Worm (Caenorhabditis elegans) whole organism, L4 larva: ENCODE results near the gene fipr-29.

Source experiments
- D1046.2 ChIP-seq: fragments of 200-800 bp; sonication (Bioruptor generic); IDR thresholded peaks from 2 replicates; pipeline ENCODE4 v1.3.6; 2022; ENCODE audit warnings: missing genetic modification characterization, missing compliant biosample characterization
- F44E2.7 ChIP-seq: fragments of 200-800 bp; sonication (Bioruptor generic); IDR thresholded peaks from 2 replicates; pipeline ENCODE4 v2.1.2; 2022; ENCODE audit warnings: missing genetic modification characterization, missing compliant biosample characterization
- F49E8.2 ChIP-seq: sonication (generic microtip); optimal IDR thresholded peaks from 2 replicates; lab custom pipeline; 2016; ENCODE audit warnings: missing compliant biosample characterization, mild to moderate bottlenecking, missing genetic modification characterization, borderline replicate concordance
- T20F7.1 ChIP-seq: fragments of 200-800 bp; sonication (Bioruptor generic); optimal IDR thresholded peaks from 2 replicates; lab custom pipeline; 2018; ENCODE audit warnings: mild to moderate bottlenecking, missing genetic modification characterization, missing compliant biosample characterization
- Y5F2A.4 ChIP-seq: fragments of 200-800 bp; sonication (Bioruptor generic); optimal IDR thresholded peaks from 2 replicates; lab custom pipeline; 2018; ENCODE audit warnings: mild to moderate bottlenecking, missing genetic modification characterization, missing compliant biosample characterization
- ZK546.5 ChIP-seq, 2 experiments: sonication (generic microtip); optimal IDR thresholded peaks; 2 replicates each; lab custom pipeline; 2017; ENCODE audit warnings: missing biosample characterization in 2 of 2, missing genetic modification characterization in 2 of 2
- aha-1 ChIP-seq: fragments of 150-350 bp; peaks from one replicate; lab custom pipeline; 2014; ENCODE audit warnings: missing biosample characterization, missing genetic modification characterization
- aly-2 ChIP-seq: sonication (generic microtip); optimal IDR thresholded peaks from 2 replicates; lab custom pipeline; 2018; ENCODE audit warnings: missing biosample characterization, missing genetic modification characterization
- arid-1 ChIP-seq: fragments of 200-800 bp; sonication (Bioruptor generic); conservative IDR thresholded peaks from 2 replicates; pipeline ENCODE4 v1.3.6; 2022; ENCODE audit warnings: missing genetic modification reagents, missing genetic modification characterization, missing compliant biosample characterization
- ceh-44 ChIP-seq: fragments of 200-800 bp; sonication (Bioruptor generic); IDR thresholded peaks from 2 replicates; pipeline ENCODE4 v1.3.6; 2022; ENCODE audit warnings: missing genetic modification reagents, missing genetic modification characterization, missing compliant biosample characterization
- ceh-62 ChIP-seq: sonication (generic microtip); optimal IDR thresholded peaks from 2 replicates; lab custom pipeline; 2017; ENCODE audit warnings: missing biosample characterization, missing genetic modification characterization
- cey-2 ChIP-seq: sonication (generic microtip); optimal IDR thresholded peaks from 3 replicates; lab custom pipeline; 2017; ENCODE audit warnings: missing genetic modification characterization, mild to moderate bottlenecking, missing compliant biosample characterization, antibody characterized with exemption, borderline replicate concordance; ENCODE audit not compliant: insufficient read depth
- ctbp-1 ChIP-seq: fragments of 200-800 bp; sonication (Bioruptor generic); IDR thresholded peaks from 2 replicates; pipeline ENCODE4 v1.3.6; 2022; ENCODE audit warnings: missing genetic modification reagents, missing genetic modification characterization, missing compliant biosample characterization
- daf-16 ChIP-seq, 3 experiments: sonication (generic microtip); optimal IDR thresholded peaks; 2 replicates each; lab custom pipeline; 2016 to 2017; ENCODE audit warnings: missing genetic modification characterization in 3 of 3, missing genetic modification reagents in 3 of 3, mild to moderate bottlenecking in 2 of 3, missing compliant biosample characterization in 2 of 3, missing biosample characterization in 1 of 3, moderate library complexity in 1 of 3
- daf-19 ChIP-seq: fragments of 200-800 bp; sonication (Bioruptor generic); conservative IDR thresholded peaks from 2 replicates; pipeline ENCODE4 v1.3.6; 2022; ENCODE audit warnings: missing genetic modification characterization, missing compliant biosample characterization
- dmd-9 ChIP-seq: fragments of 200-800 bp; sonication (Bioruptor generic); IDR thresholded peaks from 2 replicates; pipeline ENCODE4 v1.3.6; 2022; ENCODE audit warnings: missing genetic modification reagents, missing genetic modification characterization, missing compliant biosample characterization
- duxl-1 ChIP-seq: sonication (generic microtip); optimal IDR thresholded peaks from 2 replicates; lab custom pipeline; 2016; ENCODE audit warnings: mild to moderate bottlenecking, missing genetic modification characterization, moderate library complexity, missing compliant biosample characterization; ENCODE audit not compliant: poor library complexity
- hif-1 ChIP-seq, 2 experiments: sonication (generic microtip); optimal IDR thresholded peaks; 2 replicates each; lab custom pipeline; 2016 to 2017; ENCODE audit warnings: missing compliant biosample characterization in 2 of 2, missing genetic modification characterization in 2 of 2, missing genetic modification reagents in 2 of 2, missing genotype in 2 of 2, mild to moderate bottlenecking in 1 of 2
- hlh-11 ChIP-seq: fragments of 200-800 bp; sonication (Bioruptor generic); optimal IDR thresholded peaks from 2 replicates; lab custom pipeline; 2018; ENCODE audit warnings: mild to moderate bottlenecking, missing genetic modification characterization, missing compliant biosample characterization
- hlh-30 ChIP-seq: sonication (generic microtip); optimal IDR thresholded peaks from 2 replicates; lab custom pipeline; 2017; ENCODE audit warnings: antibody characterized with exemption, mild to moderate bottlenecking, missing genetic modification characterization, missing compliant biosample characterization; ENCODE audit not compliant: insufficient read depth
- hmg-1.1 ChIP-seq: fragments of 200-800 bp; sonication (Bioruptor generic); IDR thresholded peaks from 2 replicates; pipeline ENCODE4 v1.3.6; 2022; ENCODE audit warnings: missing genetic modification reagents, missing genetic modification characterization, missing compliant biosample characterization
- lin-13 ChIP-seq: fragments of 150-350 bp; optimal IDR thresholded peaks from 2 replicates; lab custom pipeline; 2014; ENCODE audit warnings: missing biosample characterization, missing genetic modification reagents, missing genetic modification characterization
- lir-3 ChIP-seq: sonication (generic microtip); optimal IDR thresholded peaks from 2 replicates; lab custom pipeline; 2016; ENCODE audit warnings: mild to moderate bottlenecking, missing genetic modification characterization, missing compliant biosample characterization
- lsy-2 ChIP-seq, 2 experiments: fragments of 150-350 bp in 1 of 2; sonication (generic microtip) in 1 of 2; optimal IDR thresholded peaks; 2 replicates each; lab custom pipeline; 2014 to 2017; ENCODE audit warnings: missing biosample characterization in 2 of 2, missing genetic modification characterization in 2 of 2
- madf-9 ChIP-seq: fragments of 200-800 bp; sonication (Bioruptor generic); conservative IDR thresholded peaks from 2 replicates; pipeline ENCODE4 v1.3.6; 2022; ENCODE audit warnings: missing genetic modification reagents, missing genetic modification characterization, missing compliant biosample characterization
- nhr-11 ChIP-seq: fragments of 150-350 bp; optimal IDR thresholded peaks from 2 replicates; lab custom pipeline; 2014; ENCODE audit warnings: missing biosample characterization, missing genetic modification characterization
- nhr-237 ChIP-seq: sonication (generic microtip); optimal IDR thresholded peaks from 2 replicates; lab custom pipeline; 2017; ENCODE audit warnings: missing biosample characterization, missing genetic modification characterization
- nhr-28 ChIP-seq: fragments of 150-350 bp; optimal IDR thresholded peaks from 2 replicates; lab custom pipeline; 2014; ENCODE audit warnings: missing biosample characterization, missing genetic modification characterization
- nhr-42 ChIP-seq: fragments of 200-800 bp; sonication (Bioruptor generic); IDR thresholded peaks from 2 replicates; pipeline ENCODE4 v1.3.6; 2022; ENCODE audit warnings: missing genetic modification characterization, missing compliant biosample characterization
- nhr-48 ChIP-seq: sonication (generic microtip); optimal IDR thresholded peaks from 2 replicates; lab custom pipeline; 2016; ENCODE audit warnings: mild to moderate bottlenecking, missing genetic modification characterization, missing compliant biosample characterization
- nhr-76 ChIP-seq: fragments of 150-350 bp; optimal IDR thresholded peaks from 2 replicates; lab custom pipeline; 2014; ENCODE audit warnings: missing biosample characterization, missing genetic modification characterization
- nhr-77 ChIP-seq: fragments of 150-350 bp; optimal IDR thresholded peaks from 2 replicates; lab custom pipeline; 2014; ENCODE audit warnings: missing biosample characterization, missing genetic modification characterization
- pha-4 ChIP-seq, 2 experiments: fragments of 150-350 bp in 1 of 2; fragments of 200-800 bp in 1 of 2; sonication (Bioruptor generic) in 1 of 2; IDR thresholded peaks in 1 of 2; optimal IDR thresholded peaks in 1 of 2; 2 replicates each; pipeline versions ENCODE4 v1.3.6 to Lab custom; 2014 to 2022; ENCODE audit warnings: missing genetic modification characterization in 2 of 2, missing genetic modification reagents in 2 of 2, missing biosample characterization in 1 of 2, missing compliant biosample characterization in 1 of 2
- pqm-1 ChIP-seq: sonication (generic microtip); optimal IDR thresholded peaks from 2 replicates; lab custom pipeline; 2017; ENCODE audit warnings: missing biosample characterization, missing genetic modification characterization
- saeg-2 ChIP-seq: fragments of 200-800 bp; sonication (Bioruptor generic); IDR thresholded peaks from 2 replicates; pipeline ENCODE4 v1.3.6; 2022; ENCODE audit warnings: missing genetic modification reagents, missing genetic modification characterization, missing compliant biosample characterization
- snpc-1.2 ChIP-seq: fragments of 200-800 bp; sonication (Bioruptor generic); IDR thresholded peaks from 2 replicates; pipeline ENCODE4 v1.3.6; 2022; ENCODE audit warnings: missing genetic modification reagents, missing genetic modification characterization, missing compliant biosample characterization
- tag-97 ChIP-seq: fragments of 200-800 bp; sonication (Bioruptor generic); IDR thresholded peaks from 2 replicates; pipeline ENCODE4 v1.3.6; 2022; ENCODE audit warnings: missing genetic modification characterization, missing compliant biosample characterization
- unc-39 ChIP-seq: sonication (generic microtip); optimal IDR thresholded peaks from 2 replicates; lab custom pipeline; 2017; ENCODE audit warnings: missing biosample characterization, missing genetic modification characterization
- unc-62 ChIP-seq, 3 experiments: fragments of 150-350 bp in 1 of 3; sonication (generic microtip); optimal IDR thresholded peaks in 2 of 3; peaks in 1 of 3; 1 replicate in 1 of 3; 2 replicates in 2 of 3; lab custom pipeline; 2014 to 2017; ENCODE audit warnings: missing biosample characterization in 3 of 3, missing genetic modification characterization in 3 of 3, missing genetic modification reagents in 3 of 3, missing genotype in 1 of 3
- vab-7 ChIP-seq: fragments of 200-800 bp; sonication (Bioruptor generic); IDR thresholded peaks from 2 replicates; pipeline ENCODE4 v1.3.6; 2022; ENCODE audit warnings: missing genetic modification reagents, missing genetic modification characterization, missing compliant biosample characterization

Gene fipr-29

DNA sequence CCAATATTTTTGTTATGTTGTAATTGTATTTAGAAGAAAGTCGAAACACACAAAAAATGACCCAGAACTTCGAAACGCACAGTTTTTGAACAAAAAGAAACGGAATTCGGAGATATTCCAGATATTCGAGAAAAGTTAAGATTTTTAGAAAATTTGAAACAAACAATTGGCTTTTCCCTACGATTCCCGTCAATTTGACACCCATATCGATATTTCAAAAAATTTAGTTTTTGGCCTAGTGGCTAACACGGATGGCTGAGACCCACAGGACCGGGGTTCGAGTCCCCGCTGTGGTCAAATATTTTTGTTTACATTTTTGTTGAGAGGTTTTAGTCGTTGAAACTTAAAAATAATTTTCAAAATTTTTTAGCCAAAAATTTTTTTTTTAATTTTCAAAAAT lies 45.0 kb upstream of the fipr-29 start:
- TF ChIP-seq pha-4 (GFP tag; IDR thresholded peaks at IDR 0.05; lab: Robert Waterston, UW) (no peak), pha-4 (tag; optimal IDR thresholded peaks at IDR 0.05; lab: Kevin White, UChicago) (no peak), hif-1 (tag; optimal IDR thresholded peaks at IDR 0.05; lab: Kevin White, UChicago) (no peak), ZK546.5 (tag; optimal IDR thresholded peaks at IDR 0.05; lab: Kevin White, UChicago) (no peak), F49E8.2 (tag; lab: Kevin White, UChicago) (no peak), ceh-62 (tag; lab: Kevin White, UChicago) (no peak), tag-97 (GFP tag; lab: Robert Waterston, UW) (no peak)

DNA sequence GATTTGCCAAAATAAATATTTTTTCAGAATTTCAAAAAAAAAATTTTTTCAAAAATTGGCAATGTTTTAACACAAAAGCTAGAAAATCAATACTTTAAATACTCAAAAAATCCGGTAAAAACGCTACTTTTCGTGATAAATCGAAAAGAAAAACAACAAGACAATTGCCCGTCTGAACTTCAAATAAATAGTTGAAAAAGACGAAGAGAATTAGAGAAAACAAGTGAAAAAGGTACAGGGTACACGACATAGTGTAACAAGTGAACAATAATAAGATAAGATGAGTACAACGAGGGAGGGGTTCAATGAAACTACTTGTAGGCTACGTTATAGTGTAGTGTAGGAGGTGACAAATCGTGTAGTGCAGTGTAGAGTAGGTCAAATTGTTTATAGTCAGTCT lies 44.4 kb upstream of the fipr-29 start:
- peak; percentile 23 for TF ChIP-seq lin-13 (GFP tag; lab: Kevin White, UChicago)
- TF ChIP-seq arid-1 = no peak
- TF ChIP-seq nhr-28 (tag; lab: Kevin White, UChicago) = peak; percentile 92
- peak; percentile 48 for TF ChIP-seq nhr-48 (tag; lab: Kevin White, UChicago)
- TF ChIP-seq Y5F2A.4 (GFP tag; lab: Kevin White, UChicago) = no peak
- TF ChIP-seq unc-62 (GFP tag; optimal IDR thresholded peaks at IDR 0.05 in 1 of 2; lab: Kevin White, UChicago) = no peak
- no peak for TF ChIP-seq unc-62 (tag; optimal IDR thresholded peaks at IDR 0.05; lab: Kevin White, UChicago)
- TF ChIP-seq hif-1 (tag; optimal IDR thresholded peaks at IDR 0.05; lab: Kevin White, UChicago) = peak in 1 of 2 experiments; percentile 74
- peak in 1 of 2 experiments; percentile 3 for TF ChIP-seq lsy-2 (tag; optimal IDR thresholded peaks at IDR 0.05; lab: Kevin White, UChicago)
- peak; percentile 14 for TF ChIP-seq nhr-77
- TF ChIP-seq daf-16 (GFP tag; optimal IDR thresholded peaks at IDR 0.05; lab: Kevin White, UChicago) = no peak
- TF ChIP-seq daf-16 (tag; optimal IDR thresholded peaks at IDR 0.05; lab: Kevin White, UChicago) = peak; percentile 57
- peak; percentile 82 for TF ChIP-seq nhr-11 (tag; lab: Kevin White, UChicago)
- TF ChIP-seq cey-2 = peak; percentile 50
- no peak for TF ChIP-seq nhr-42 (GFP tag; lab: Robert Waterston, UW)
- TF ChIP-seq lir-3 = no peak
- TF ChIP-seq nhr-76 (tag; lab: Kevin White, UChicago) = no peak
- TF ChIP-seq, all 104 proteins: peak for 9

DNA sequence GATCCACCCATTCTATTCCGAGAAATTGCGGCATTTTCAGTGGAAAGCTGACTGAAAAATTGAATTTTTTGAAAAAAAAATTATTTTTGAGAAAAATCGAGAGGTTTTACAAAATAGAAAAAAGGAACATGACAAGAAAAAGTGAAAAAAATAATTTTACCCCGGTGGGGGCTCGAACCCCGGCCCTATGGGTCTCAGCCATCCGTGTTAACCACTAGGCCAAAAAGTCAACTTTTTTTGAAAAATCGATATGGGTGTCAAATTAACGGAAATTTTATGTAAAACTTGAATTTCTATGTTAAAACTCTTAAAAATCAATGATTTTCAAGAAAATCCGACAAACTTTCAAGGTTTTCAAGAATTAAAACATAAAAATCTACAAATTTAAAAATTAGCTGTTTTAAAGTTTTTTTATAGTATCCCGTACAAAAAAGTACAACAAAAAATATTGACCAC lies 43.8 kb upstream of the fipr-29 start, which contains the start of gene Y53G8B.2:
TSS of gene Y53G8B.2 (minus strand) at position 51 of the 456 bp plus-strand sequence.
- TF ChIP-seq T20F7.1 (GFP tag; lab: Kevin White, UChicago) = no peak
- no peak for TF ChIP-seq madf-9 (GFP tag; lab: Robert Waterston, UW)
- TF ChIP-seq D1046.2 = no peak
- TF ChIP-seq aly-2 (tag; lab: Kevin White, UChicago) = no peak
- peak; percentile 66 for TF ChIP-seq aha-1 (tag; lab: Kevin White, UChicago)
- TF ChIP-seq nhr-237 (tag; lab: Kevin White, UChicago) = no peak
- TF ChIP-seq nhr-48 (tag; lab: Kevin White, UChicago) = no peak
- no peak for TF ChIP-seq lsy-2 (tag; optimal IDR thresholded peaks at IDR 0.05; lab: Kevin White, UChicago)

DNA sequence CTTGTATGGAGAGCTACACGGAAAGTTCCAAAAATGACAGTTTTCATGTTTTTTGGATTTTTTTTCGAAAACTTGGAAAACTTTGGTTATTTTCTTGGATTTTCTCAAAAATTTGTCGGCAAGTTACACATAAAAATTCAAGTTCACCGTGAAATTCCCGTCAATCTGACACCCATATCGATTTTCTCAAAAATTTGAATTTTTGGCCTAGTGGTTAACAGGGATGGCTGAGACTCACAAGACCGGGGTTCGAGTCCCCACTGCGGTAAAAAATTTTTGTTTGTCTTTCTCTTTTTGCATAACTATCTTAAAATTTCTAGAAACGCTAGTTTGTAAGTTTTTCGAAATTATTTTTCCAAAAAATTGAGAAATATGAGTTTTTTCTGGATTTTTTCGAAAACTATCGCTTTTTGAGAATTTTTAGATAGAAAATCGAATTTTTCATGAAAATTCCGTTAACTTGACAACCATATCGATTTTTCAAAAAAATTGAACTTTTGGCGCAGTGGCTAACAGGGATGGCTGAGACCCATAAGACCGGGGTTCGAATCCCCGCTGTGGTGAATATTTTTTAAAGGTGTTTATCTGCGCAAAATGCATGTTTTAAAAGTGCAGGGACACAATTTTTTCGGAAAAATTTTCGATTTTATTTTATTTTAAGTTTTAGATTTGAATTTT lies 40.6 kb upstream of the fipr-29 start:
- no peak for TF ChIP-seq daf-19 (GFP tag; lab: Robert Waterston, UW)
- TF ChIP-seq unc-62 (GFP tag; optimal IDR thresholded peaks at IDR 0.05 in 1 of 2; lab: Kevin White, UChicago) = peak in 1 of 2 experiments; percentile 58
- TF ChIP-seq unc-62 (tag; optimal IDR thresholded peaks at IDR 0.05; lab: Kevin White, UChicago) = no peak
- no peak for TF ChIP-seq ceh-44 (GFP tag; lab: Robert Waterston, UW)
- TF ChIP-seq snpc-1.2 (GFP tag; lab: Robert Waterston, UW) = no peak
- TF ChIP-seq ctbp-1 (GFP tag; lab: Robert Waterston, UW) = no peak
- no peak for TF ChIP-seq pqm-1 (tag; lab: Kevin White, UChicago)
- no peak for TF ChIP-seq F44E2.7
- no peak for TF ChIP-seq hmg-1.1 (GFP tag; lab: Robert Waterston, UW)
- no peak for TF ChIP-seq hlh-11
- no peak for TF ChIP-seq dmd-9
- no peak for TF ChIP-seq saeg-2
- TF ChIP-seq unc-39 = no peak
- no peak for TF ChIP-seq hlh-30 (tag; lab: Kevin White, UChicago)
- TF ChIP-seq nhr-42 (GFP tag; lab: Robert Waterston, UW) = no peak
- TF ChIP-seq duxl-1 (tag; lab: Kevin White, UChicago) = no peak
- no peak for TF ChIP-seq vab-7
- TF ChIP-seq tag-97 (GFP tag; lab: Robert Waterston, UW) = no peak
- TF ChIP-seq aha-1 (tag; lab: Kevin White, UChicago) = peak; percentile 13
